Fruit fly (Drosophila melanogaster): ENCODE results near the gene foi.
A peak's percentile ranks its signal among the peaks of the same experiment; 100 is the strongest.

foi gene

DNA sequence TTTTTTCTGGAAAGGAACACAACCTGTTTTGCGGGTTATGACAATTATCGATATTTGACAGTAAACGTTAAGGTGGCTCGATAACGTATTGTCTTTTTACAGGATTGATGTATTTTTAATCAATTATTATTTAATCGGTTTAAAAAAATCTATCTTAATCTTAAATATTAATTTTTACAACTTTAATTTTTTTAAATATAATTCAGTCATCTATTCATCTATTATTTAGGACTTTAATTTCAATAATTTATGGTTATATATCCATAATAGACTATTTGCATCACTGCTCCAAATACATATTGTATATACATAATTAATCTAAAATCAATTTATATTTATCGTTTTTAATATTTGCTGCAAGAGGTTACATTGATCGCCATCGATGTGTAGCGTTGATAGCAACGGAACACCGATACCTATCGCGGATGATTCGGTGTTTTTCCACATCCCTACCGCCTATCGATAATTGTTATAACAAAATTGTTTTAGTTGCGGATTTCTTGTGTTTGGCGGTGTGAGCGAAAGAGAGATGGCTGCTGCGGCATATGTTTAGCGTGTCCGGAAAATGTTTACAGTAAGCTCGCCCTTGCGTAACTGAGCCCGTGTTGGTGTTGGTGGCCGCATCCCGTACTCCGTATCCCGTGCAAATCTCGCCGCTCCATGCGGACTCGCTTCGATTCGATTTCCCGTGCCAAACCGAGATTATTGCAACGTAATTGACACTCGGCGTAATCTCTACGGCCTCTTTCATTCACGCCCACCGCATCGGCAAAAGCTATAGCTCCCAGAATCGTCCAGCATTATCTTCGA is at the start of gene foi, which contains the start of gene GstO1:
Gene foi, plus strand, starts transcription at position 429 of the 810 bp plus-strand sequence.
Gene GstO1, minus strand, starts transcription at position 51 of the 810 bp plus-strand sequence.
- TF ChIP-seq CG17801 (GFP tag; optimal IDR thresholded peaks at IDR 0.05; ENCODE audit: partially characterized antibody): peak; percentile 55

DNA sequence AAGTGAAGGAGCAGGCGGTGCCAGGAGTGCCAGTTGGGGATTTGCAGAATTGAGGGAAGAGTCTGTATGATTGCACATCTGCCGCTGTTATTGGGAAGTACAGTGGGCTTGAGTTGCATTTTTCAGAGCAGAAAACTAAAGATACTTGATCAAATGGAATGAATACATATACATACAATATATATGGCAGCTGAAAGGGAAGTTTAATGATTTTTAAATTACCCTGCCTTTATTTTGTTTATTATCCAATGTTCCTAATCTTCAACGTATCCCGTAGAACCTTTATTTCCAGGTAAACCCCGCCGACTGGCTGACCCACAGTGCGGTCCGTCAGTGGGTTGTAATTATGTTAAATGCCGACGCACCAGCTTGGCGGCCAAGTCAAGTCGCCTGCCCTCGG is 44.1 kb upstream of the foi start:
- TF ChIP-seq CG17801 (GFP tag; optimal IDR thresholded peaks at IDR 0.05; ENCODE audit: partially characterized antibody): no peak

DNA sequence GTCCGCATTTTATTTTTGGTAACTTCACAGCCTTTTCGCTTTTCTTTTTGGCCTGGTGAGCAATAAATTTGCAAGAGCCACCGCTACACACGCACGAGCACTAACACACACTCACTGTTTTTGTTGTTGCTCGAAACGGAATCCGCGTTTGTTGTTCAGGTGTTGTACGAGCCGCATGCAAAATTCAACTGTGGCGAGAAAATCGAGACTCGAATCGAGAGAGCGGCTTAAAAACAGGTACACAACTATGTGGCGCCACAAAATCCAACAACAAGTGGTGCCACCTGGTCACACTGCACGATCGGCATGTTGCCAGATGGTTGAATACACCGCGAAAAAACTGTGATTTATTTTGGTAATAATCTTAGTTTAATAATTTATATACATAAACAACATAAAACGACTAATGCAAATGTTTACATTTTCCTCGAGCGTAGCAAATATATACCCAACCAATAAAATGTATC is 18.0 kb upstream of the foi start, which contains the start of gene CG43163:
Gene CG43163, minus strand, starts transcription at position 172 of the 467 bp plus-strand sequence.
- TF ChIP-seq CG17801 (GFP tag; optimal IDR thresholded peaks at IDR 0.05; ENCODE audit: partially characterized antibody): peak; percentile 26

DNA sequence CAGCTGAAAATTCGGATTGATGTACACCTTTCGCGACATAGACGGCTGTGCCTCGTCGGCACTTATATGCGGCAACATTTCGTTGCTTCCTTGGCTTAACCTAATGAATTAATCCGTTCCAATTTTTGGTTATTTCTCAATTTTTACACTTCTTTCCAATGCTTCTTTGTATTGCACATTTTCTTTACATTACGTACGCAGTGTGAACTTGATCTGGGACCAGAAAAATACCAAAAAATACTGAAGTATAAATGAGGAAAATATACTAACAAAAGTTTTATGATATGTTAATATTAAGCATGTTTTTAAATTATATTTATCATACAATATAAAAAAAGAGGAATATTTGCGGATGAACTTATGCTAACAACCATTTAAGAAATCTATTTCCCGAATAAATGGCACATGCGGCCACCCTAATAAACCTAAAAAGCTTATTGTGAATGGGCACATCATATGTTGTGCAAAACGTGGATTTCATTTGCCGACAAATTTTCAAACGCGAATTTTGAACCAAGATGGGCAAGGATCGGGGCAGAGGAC is 15.4 kb upstream of the foi start, which contains the start of the genes ZC3H3 and Pus7:
Gene ZC3H3, minus strand, starts transcription at position 197 of the 543 bp plus-strand sequence.
Gene Pus7, plus strand, starts transcription at position 437 of the 543 bp plus-strand sequence.
- no peak for TF ChIP-seq CG17801 (GFP tag; optimal IDR thresholded peaks at IDR 0.05; ENCODE audit: partially characterized antibody)

DNA sequence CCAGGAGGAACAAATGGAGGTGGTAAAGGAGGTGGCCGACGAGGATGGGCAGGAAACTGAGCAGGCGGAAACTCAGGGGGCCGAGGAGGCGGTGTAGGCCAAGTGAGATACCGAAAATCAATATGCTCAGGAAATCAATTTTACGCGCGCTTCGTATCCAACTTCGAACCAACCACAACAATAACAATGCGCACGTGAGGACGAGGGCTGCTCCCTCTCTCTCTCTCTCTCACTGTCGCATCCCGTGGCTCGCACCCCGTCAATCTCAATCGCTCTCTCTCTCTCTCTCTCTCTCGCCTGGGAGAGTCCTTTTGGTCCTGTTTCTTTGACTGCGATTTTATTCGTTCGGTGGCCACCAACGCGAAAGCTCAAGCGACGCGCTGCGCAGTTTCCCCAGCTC is 12.6 kb upstream of the foi start, which contains the start of gene CG6765:
Gene CG6765, plus strand, starts transcription at position 340 of the 400 bp plus-strand sequence.
- TF ChIP-seq CG17801 (GFP tag; optimal IDR thresholded peaks at IDR 0.05; ENCODE audit: partially characterized antibody): no peak

DNA sequence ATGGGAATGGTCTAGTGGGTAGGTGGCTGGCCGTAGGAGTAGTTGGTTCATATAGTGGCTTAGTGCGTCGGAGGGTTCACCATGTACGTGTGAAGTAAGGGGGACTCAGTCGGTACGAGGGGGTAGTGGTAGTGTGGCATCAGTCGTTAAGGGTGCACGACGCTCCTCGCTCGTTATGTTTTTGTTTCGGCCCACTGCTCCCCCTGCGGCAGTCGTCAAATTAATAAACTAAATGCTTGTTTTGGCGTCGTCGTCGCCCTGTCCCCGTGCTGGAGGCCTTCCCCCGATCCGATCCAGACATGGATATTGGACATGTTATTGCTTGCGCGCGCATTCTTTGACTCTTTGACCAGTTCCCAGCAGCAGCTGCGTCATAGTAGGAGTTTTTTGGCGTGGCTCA is 11.8 kb upstream of the foi start:
- TF ChIP-seq CG17801 (GFP tag; optimal IDR thresholded peaks at IDR 0.05; ENCODE audit: partially characterized antibody): no peak

DNA sequence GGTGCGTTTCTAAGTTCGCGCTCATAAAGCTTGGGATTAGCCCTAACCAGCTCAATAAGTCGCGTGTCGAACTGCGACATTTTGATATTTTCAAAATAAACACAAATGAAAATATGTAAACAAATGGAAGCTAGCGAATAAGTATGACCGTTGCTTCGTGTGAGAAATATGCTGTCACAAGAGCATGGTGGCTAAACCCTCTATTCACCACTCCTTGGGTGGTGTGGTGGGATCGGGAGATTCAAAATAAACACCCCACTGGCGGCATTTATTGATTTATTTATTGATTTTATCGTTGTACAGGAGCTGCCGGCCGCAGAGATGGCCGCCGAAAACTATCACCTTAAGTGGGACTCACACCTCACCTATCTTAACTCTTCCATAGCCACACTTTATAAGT is 10.3 kb upstream of the foi start, which contains the start of gene CG6683:
Gene CG6683, minus strand, starts transcription at position 154 of the 400 bp plus-strand sequence.
- no peak for TF ChIP-seq CG17801 (GFP tag; optimal IDR thresholded peaks at IDR 0.05; ENCODE audit: partially characterized antibody)

DNA sequence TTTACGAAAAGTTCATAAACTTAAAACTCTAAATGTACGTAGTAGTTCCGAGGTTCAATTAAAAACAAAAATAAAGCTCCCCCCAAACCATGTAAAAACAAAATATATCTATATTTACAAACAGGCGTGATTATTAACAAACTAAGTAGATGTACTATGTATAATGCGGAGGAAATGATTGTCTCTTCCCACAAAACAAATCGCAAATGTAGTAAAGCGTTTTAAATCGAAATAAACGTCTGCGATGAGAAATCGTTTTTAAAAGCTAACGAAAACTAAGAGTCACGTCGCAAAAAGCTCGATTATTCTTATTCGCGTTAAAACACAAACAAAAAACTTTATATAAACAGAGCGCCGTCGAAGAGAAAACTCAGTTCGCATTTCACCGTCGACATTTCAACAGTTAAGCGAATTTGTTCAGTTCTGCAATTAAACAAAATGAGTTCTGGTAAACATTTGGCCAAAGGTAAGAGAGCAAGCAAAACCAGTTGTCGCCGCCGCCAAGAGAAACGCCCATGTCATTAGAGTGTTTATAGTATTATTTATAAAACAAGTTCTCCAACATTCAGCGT is 6.4 kb upstream of the foi start, which contains the start of gene GstO3:
Gene GstO3, plus strand, starts transcription at position 370 of the 572 bp plus-strand sequence.
- TF ChIP-seq CG17801 (GFP tag; optimal IDR thresholded peaks at IDR 0.05; ENCODE audit: partially characterized antibody): peak; percentile 51

DNA sequence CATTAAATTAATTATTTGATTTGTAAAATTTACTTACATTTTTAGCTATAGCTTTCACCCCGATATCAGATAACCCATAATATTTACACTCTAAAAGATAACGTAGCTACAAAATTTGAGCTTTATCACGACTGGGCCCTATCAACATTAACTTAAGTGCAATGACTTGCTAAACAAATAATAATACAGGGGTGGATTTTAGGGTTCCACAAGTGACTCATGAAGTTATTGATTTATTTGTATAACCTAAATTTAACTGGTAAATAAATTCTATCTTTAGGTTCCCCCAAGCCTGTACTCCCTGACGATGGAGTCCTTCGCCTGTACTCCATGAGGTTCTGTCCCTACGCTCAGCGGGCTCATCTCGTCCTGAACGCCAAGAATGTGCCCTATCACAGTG is 5.8 kb upstream of the foi start:
- TF ChIP-seq CG17801 (GFP tag; optimal IDR thresholded peaks at IDR 0.05; ENCODE audit: partially characterized antibody): no peak

DNA sequence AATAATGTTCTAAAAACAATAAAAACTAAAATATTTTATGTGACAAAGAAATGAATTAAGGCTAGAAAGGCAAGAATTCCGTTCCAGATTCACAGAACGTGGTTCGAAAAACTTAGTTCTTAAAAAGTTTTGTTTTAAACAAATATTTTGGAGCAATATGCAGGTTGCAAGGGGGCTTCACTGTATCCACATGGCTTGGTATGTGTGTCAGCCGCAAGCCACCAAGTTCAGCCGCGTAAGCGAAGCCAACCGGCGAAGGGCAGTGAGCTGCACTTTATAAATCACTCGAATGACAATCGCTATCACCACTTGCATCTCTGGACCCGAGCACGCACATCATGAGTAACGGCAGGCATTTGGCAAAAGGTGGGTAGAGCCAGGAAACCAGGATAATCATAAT is 4.8 kb upstream of the foi start, which contains the start of gene se:
Gene se, plus strand, starts transcription at position 301 of the 400 bp plus-strand sequence.
- no peak for TF ChIP-seq CG17801 (GFP tag; optimal IDR thresholded peaks at IDR 0.05; ENCODE audit: partially characterized antibody)

DNA sequence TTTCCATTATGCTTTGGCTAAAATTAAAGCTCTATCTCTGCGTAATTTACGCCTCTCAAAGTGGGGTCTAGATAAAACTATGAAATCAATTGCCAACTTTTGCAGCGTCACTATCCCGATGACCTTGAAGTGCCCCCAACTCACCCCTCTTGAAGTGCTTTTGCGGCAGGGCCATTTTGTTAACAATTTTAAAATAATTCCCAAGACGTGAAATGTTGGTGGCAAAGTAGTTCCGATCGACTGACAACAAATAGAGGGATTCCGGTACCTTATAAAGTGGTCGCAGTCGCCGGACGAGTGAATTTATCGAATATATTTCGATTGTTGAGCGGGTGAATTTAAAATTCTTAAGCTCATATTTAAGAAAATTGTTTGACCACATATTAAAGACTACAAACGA is 1.8 kb upstream of the foi start, which contains the start of gene GstO2:
Gene GstO2, minus strand, starts transcription at position 245 of the 400 bp plus-strand sequence.
- TF ChIP-seq CG17801 (GFP tag; optimal IDR thresholded peaks at IDR 0.05; ENCODE audit: partially characterized antibody): peak; percentile 51

DNA sequence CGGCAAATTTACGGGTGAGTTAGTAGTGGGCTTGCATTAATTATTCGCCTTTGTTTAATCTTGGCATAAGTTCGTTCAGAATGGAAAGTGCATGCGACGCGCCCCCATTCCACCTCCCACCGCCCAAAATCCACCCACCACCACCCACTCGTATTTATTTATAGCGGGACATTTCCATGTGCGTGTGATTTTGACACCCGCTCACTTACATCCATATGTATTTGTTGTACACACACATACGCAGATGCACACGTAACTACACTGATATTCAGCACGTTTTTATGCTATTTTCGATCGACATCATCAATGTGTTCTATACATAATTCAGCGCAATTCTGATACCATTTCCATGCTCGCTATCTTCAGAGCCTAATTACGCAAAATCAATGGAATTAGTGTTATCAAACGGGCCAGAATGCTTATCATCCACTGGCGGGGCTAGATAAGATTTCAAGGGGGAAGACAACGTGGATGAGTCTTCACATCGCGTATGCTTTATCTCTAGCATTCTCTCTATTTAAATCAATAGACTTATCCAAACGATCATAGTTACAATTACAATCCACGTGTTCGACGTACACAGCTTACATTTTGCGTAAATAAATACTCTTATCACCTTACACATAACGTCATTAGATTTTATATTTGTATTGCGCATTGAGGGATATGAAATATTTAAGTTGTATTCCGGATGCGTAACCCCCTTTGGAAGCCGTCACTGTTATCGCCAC is 812 bp downstream of the foi start:
- TF ChIP-seq CG17801 (GFP tag; optimal IDR thresholded peaks at IDR 0.05; ENCODE audit: partially characterized antibody): no peak

DNA sequence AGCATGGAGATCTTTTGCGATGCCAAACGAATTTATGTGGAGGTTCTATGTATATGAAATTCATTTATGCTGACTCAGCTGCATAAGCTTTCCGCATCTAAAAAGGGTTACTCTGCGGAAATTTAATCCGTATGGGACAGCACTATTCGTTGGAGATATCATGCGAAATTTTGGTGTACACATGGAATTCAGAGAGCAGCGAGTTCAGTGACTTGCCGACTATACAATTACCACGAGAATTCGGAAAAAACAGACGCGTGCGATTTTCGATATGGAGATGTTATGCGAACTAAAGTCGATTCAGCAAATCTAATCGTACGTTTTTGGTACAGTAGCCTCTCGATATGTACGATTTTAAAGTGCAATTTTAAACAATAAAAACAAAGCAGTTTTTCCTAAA is 2.8 kb downstream of the foi start:
- TF ChIP-seq CG17801 (GFP tag; optimal IDR thresholded peaks at IDR 0.05; ENCODE audit: partially characterized antibody): no peak

DNA sequence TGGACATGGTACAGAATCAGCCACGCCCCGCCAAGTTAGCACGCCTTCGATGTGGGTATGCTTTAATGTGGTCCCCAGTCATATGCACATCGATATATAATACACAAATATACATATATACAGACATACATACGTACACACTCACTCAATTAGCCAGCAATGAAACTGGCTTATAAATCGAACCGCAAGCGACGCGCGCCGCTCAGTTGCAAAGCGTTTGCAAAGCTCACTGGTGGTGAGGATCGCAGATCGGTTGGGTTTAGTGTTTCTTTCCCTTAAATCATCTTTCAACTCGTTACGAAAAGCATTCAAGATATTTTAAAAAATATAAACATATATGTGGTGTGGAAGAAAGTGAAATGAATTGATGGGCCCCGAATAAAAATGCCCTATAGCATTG is 3.5 kb downstream of the foi start:
- TF ChIP-seq CG17801 (GFP tag; optimal IDR thresholded peaks at IDR 0.05; ENCODE audit: partially characterized antibody): peak; percentile 18
